Worm (Caenorhabditis elegans) whole organism, late embryonic: ENCODE data around the gene tba-9.
A peak's percentile ranks its signal among the peaks of the same experiment; 100 is the strongest.

ENCODE experiments used
- C38D4.7 ChIP-seq: fragments of 200-800 bp; sonication (Bioruptor generic); optimal IDR thresholded peaks from 2 replicates; lab custom pipeline; 2018; ENCODE audit warnings: mild to moderate bottlenecking, missing genetic modification characterization, moderate library complexity, missing compliant biosample characterization
- F13H6.1 ChIP-seq: sonication (generic microtip); optimal IDR thresholded peaks from 2 replicates; lab custom pipeline; 2016; ENCODE audit warnings: missing genetic modification characterization, missing compliant biosample characterization
- K09A11.1 ChIP-seq: sonication (generic microtip); optimal IDR thresholded peaks from 2 replicates; lab custom pipeline; 2017; ENCODE audit warnings: antibody characterized with exemption, mild to moderate bottlenecking, missing genetic modification characterization, missing compliant biosample characterization; ENCODE audit not compliant: insufficient read depth
- T23F11.4 ChIP-seq: fragments of 200-800 bp; sonication (Bioruptor generic); optimal IDR thresholded peaks from 2 replicates; lab custom pipeline; 2018; ENCODE audit warnings: mild to moderate bottlenecking, missing genetic modification characterization, missing compliant biosample characterization
- Y22D7AL.16 ChIP-seq: sonication (generic microtip); optimal IDR thresholded peaks from 2 replicates; lab custom pipeline; 2016; ENCODE audit warnings: missing genetic modification characterization, missing compliant biosample characterization
- ama-1 ChIP-seq: fragments of 150-350 bp; optimal IDR thresholded peaks from 2 replicates; lab custom pipeline; 2014
- ceh-14 ChIP-seq: sonication (generic microtip); optimal IDR thresholded peaks from 2 replicates; lab custom pipeline; 2016; ENCODE audit warnings: missing genotype, missing genetic modification characterization, missing compliant biosample characterization
- ceh-18 ChIP-seq: sonication (generic microtip); optimal IDR thresholded peaks from 2 replicates; lab custom pipeline; 2016; ENCODE audit warnings: missing genetic modification characterization, missing compliant biosample characterization
- ceh-2 ChIP-seq: sonication (generic microtip); optimal IDR thresholded peaks from 2 replicates; lab custom pipeline; 2016; ENCODE audit warnings: missing genotype, missing genetic modification characterization, missing compliant biosample characterization
- ceh-22 ChIP-seq: sonication (generic microtip); optimal IDR thresholded peaks from 2 replicates; lab custom pipeline; 2017; ENCODE audit warnings: missing biosample characterization, missing genetic modification characterization
- ceh-24 ChIP-seq: sonication (generic microtip); optimal IDR thresholded peaks from 2 replicates; lab custom pipeline; 2016; ENCODE audit warnings: mild to moderate bottlenecking, missing genetic modification characterization, missing compliant biosample characterization
- ceh-30 ChIP-seq: fragments of 150-350 bp; optimal IDR thresholded peaks from 2 replicates; lab custom pipeline; 2014; ENCODE audit warnings: missing biosample characterization, missing genetic modification characterization
- ceh-31 ChIP-seq: sonication (generic microtip); optimal IDR thresholded peaks from 2 replicates; lab custom pipeline; 2016; ENCODE audit warnings: missing genetic modification characterization, missing compliant biosample characterization
- ceh-34 ChIP-seq: sonication (generic microtip); optimal IDR thresholded peaks from 2 replicates; lab custom pipeline; 2016; ENCODE audit warnings: mild to moderate bottlenecking, missing genetic modification characterization, missing compliant biosample characterization
- ceh-45 ChIP-seq: fragments of 200-800 bp; sonication (Bioruptor generic); IDR thresholded peaks from 2 replicates; pipeline ENCODE4 v1.3.6; 2022; ENCODE audit warnings: missing genetic modification reagents, missing genetic modification characterization, missing compliant biosample characterization
- ceh-48 ChIP-seq: sonication (generic microtip); optimal IDR thresholded peaks from 2 replicates; lab custom pipeline; 2016; ENCODE audit warnings: missing genetic modification characterization, inconsistent platforms, missing compliant biosample characterization
- ceh-6 ChIP-seq: fragments of 200-800 bp; sonication (Bioruptor generic); optimal IDR thresholded peaks from 2 replicates; lab custom pipeline; 2018; ENCODE audit warnings: mild to moderate bottlenecking, missing genetic modification characterization, missing compliant biosample characterization
- ceh-9 ChIP-seq: sonication (generic microtip); optimal IDR thresholded peaks from 2 replicates; lab custom pipeline; 2016; ENCODE audit warnings: mild to moderate bottlenecking, missing genetic modification characterization, inconsistent platforms, missing compliant biosample characterization
- che-1 ChIP-seq: sonication (generic microtip); optimal IDR thresholded peaks from 2 replicates; lab custom pipeline; 2016; ENCODE audit warnings: mild to moderate bottlenecking, missing genetic modification characterization, missing compliant biosample characterization
- elt-2 ChIP-seq: sonication (generic microtip); optimal IDR thresholded peaks from 2 replicates; lab custom pipeline; 2016; ENCODE audit warnings: missing genetic modification reagents, missing genetic modification characterization, missing compliant biosample characterization
- ets-4 ChIP-seq: sonication (generic microtip); optimal IDR thresholded peaks from 2 replicates; lab custom pipeline; 2016; ENCODE audit warnings: missing genetic modification characterization, missing compliant biosample characterization
- eyg-1 ChIP-seq: sonication (generic microtip); optimal IDR thresholded peaks from 2 replicates; lab custom pipeline; 2016; ENCODE audit warnings: missing genotype, missing genetic modification characterization, missing compliant biosample characterization
- fkh-10 ChIP-seq: fragments of 150-350 bp; optimal IDR thresholded peaks from 2 replicates; lab custom pipeline; 2014; ENCODE audit warnings: missing biosample characterization, missing genetic modification reagents, missing genetic modification characterization
- fkh-6 ChIP-seq: sonication (generic microtip); optimal IDR thresholded peaks from 2 replicates; lab custom pipeline; 2016; ENCODE audit warnings: missing genetic modification characterization, missing compliant biosample characterization
- hlh-15 ChIP-seq: sonication (generic microtip); optimal IDR thresholded peaks from 2 replicates; lab custom pipeline; 2016; ENCODE audit warnings: missing genetic modification characterization, missing compliant biosample characterization
- hlh-6 ChIP-seq: sonication (generic microtip); optimal IDR thresholded peaks from 2 replicates; lab custom pipeline; 2016; ENCODE audit warnings: missing genotype, missing genetic modification characterization, missing compliant biosample characterization
- hlh-8 ChIP-seq: sonication (generic microtip); optimal IDR thresholded peaks from 2 replicates; lab custom pipeline; 2016; ENCODE audit warnings: missing genotype, missing genetic modification characterization, missing compliant biosample characterization
- mec-3 ChIP-seq: sonication (generic microtip); optimal IDR thresholded peaks from 2 replicates; lab custom pipeline; 2016; ENCODE audit warnings: borderline replicate concordance, missing genetic modification characterization, missing compliant biosample characterization
- nfya-1 ChIP-seq: sonication (generic microtip); optimal IDR thresholded peaks from 2 replicates; lab custom pipeline; 2017; ENCODE audit warnings: missing genetic modification characterization, mild to moderate bottlenecking, missing compliant biosample characterization, antibody characterized with exemption, moderate library complexity
- npax-4 ChIP-seq: sonication (generic microtip); optimal IDR thresholded peaks from 2 replicates; lab custom pipeline; 2016; ENCODE audit warnings: missing genetic modification characterization, missing compliant biosample characterization
- odd-2 ChIP-seq: sonication (generic microtip); optimal IDR thresholded peaks from 2 replicates; lab custom pipeline; 2017; ENCODE audit warnings: antibody characterized with exemption, mild to moderate bottlenecking, missing genetic modification characterization, missing compliant biosample characterization
- pag-3 ChIP-seq: sonication (generic microtip); optimal IDR thresholded peaks from 2 replicates; lab custom pipeline; 2016; ENCODE audit warnings: missing compliant biosample characterization, missing genetic modification characterization, borderline replicate concordance
- pha-2 ChIP-seq: sonication (generic microtip); optimal IDR thresholded peaks from 2 replicates; lab custom pipeline; 2017; ENCODE audit warnings: mild to moderate bottlenecking, missing genetic modification characterization, missing compliant biosample characterization
- pros-1 ChIP-seq: fragments of 150-350 bp; optimal IDR thresholded peaks from 2 replicates; lab custom pipeline; 2014; ENCODE audit warnings: missing biosample characterization, missing genetic modification reagents, missing genetic modification characterization
- sox-2 ChIP-seq: fragments of 200-800 bp; sonication (Bioruptor generic); IDR thresholded peaks from 2 replicates; pipeline ENCODE4 v1.3.6; 2022; ENCODE audit warnings: missing genetic modification reagents, missing genetic modification characterization, missing compliant biosample characterization
- tbx-2 ChIP-seq: sonication (generic microtip); optimal IDR thresholded peaks from 2 replicates; lab custom pipeline; 2016; ENCODE audit warnings: missing genetic modification characterization, missing compliant biosample characterization
- tbx-7 ChIP-seq: sonication (generic microtip); optimal IDR thresholded peaks from 2 replicates; lab custom pipeline; 2016; ENCODE audit warnings: missing genotype, missing genetic modification characterization, missing compliant biosample characterization
- unc-86 ChIP-seq: sonication (generic microtip); optimal IDR thresholded peaks from 2 replicates; lab custom pipeline; 2016; ENCODE audit warnings: missing genetic modification characterization, missing compliant biosample characterization
- zip-5 ChIP-seq: sonication (generic microtip); optimal IDR thresholded peaks from 2 replicates; lab custom pipeline; 2016; ENCODE audit warnings: missing genetic modification characterization, missing compliant biosample characterization

The tba-9 gene

DNA sequence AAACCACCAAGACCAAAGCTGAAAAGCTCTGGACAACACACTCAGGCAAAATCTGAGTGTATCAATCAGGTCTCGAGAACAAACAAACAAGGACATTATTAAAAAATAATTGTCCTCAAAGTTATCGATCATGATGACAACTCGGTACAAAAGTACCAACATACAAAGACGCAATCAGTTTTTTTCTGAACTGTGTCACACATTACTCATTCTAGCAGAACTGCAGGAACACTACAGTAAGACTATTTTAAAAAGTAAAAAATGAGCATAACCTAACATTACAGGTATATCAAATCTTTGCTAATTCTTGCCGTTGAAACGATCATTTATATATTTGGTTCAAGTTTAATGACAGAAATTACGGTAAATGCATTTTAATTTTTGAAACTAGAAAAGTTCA is 43.6 kb downstream of the tba-9 start, which contains the start of gene K09C4.2:
Gene K09C4.2, plus strand, starts transcription at position 301 of the 400 bp plus-strand sequence.
- TF ChIP-seq K09A11.1 (tag; lab: Kevin White, UChicago) (no peak), npax-4 (no peak), Y22D7AL.16 (no peak), tbx-2 (tag; lab: Kevin White, UChicago) (no peak), C38D4.7 (GFP tag; lab: Kevin White, UChicago) (no peak), pros-1 (tag; lab: Kevin White, UChicago) (no peak), ceh-6 (no peak), F13H6.1 (tag; lab: Kevin White, UChicago) (no peak), ceh-45 (no peak), odd-2 (no peak)

DNA sequence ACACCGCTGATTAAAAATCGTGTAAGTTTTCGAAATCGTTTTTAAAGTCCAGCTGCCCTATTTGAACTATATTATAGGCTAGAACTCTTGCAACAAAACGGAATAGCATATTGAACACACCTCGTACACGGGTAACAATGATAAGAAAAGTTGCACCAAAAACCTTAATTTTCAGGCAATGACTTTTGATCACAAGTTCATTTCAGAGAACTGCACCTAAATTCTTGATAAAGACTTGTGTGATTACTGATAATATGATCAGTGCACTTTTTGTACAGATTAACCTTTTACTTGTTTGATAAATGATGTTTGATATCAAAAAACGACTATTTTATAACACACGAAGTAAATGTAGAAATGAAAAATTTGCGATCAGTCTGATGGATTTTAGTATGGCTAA is 45.2 kb downstream of the tba-9 start:
- no peak for TF ChIP-seq ceh-14 (tag; lab: Kevin White, UChicago)
- TF ChIP-seq hlh-8 (tag; lab: Kevin White, UChicago), result no peak
- TF ChIP-seq ceh-6, result no peak
- no peak for TF ChIP-seq tbx-7 (tag; lab: Kevin White, UChicago)
- no peak for TF ChIP-seq ceh-31 (tag; lab: Kevin White, UChicago)
- peak; percentile 57 for TF ChIP-seq elt-2 (tag; lab: Kevin White, UChicago)
- no peak for TF ChIP-seq hlh-15 (tag; lab: Kevin White, UChicago)

- TF ChIP-seq fkh-6 (tag; lab: Kevin White, UChicago) (no peak), ama-1 (no peak), ceh-34 (no peak), ceh-45 (no peak), che-1 (tag; lab: Kevin White, UChicago) (no peak), ceh-48 (tag; lab: Kevin White, UChicago) (no peak), ceh-30 (tag; lab: Kevin White, UChicago) (no peak), nfya-1 (tag; lab: Kevin White, UChicago) (no peak), hlh-15 (tag; lab: Kevin White, UChicago) (no peak), fkh-10 (GFP tag; lab: Kevin White, UChicago) (no peak), ceh-22 (tag; lab: Kevin White, UChicago) (no peak), ceh-24 (tag; lab: Kevin White, UChicago) (no peak), ets-4 (no peak), ceh-2 (tag; lab: Kevin White, UChicago) (no peak), F13H6.1 (tag; lab: Kevin White, UChicago) (no peak), unc-86 (tag; lab: Kevin White, UChicago) (no peak), mec-3 (tag; lab: Kevin White, UChicago) (no peak), tbx-7 (tag; lab: Kevin White, UChicago) (no peak)
These were observed 46.0 kb downstream of the tba-9 start, which contains the start of gene K09C4.1 for ce11 chrX:3298582-3298981. Gene K09C4.1, plus strand, starts transcription at chrX:3298882.

DNA sequence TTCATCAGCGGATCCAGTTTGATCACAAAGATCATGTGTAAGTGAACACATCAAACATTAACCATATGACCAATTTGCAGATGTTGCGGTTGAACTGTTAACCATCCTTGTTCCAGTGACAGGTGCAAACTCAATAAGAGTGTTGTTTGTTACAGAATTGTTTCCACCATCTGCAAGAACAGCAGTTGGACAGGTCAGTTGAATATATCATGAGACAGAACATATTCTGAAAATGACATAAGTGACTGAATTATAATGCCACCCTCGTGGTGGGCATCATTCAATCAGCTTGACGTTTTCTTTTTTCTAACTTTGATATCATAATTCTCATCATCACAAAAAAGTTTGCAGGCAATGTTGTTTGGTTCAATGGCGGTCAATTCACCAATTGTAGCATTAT is 48.0 kb downstream of the tba-9 start:
- TF ChIP-seq ceh-18 (tag; lab: Kevin White, UChicago) (no peak), ceh-48 (tag; lab: Kevin White, UChicago) (no peak), hlh-6 (no peak), ceh-31 (tag; lab: Kevin White, UChicago) (no peak), zip-5 (no peak), eyg-1 (no peak), ceh-9 (tag; lab: Kevin White, UChicago) (no peak), T23F11.4 (no peak)

- TF ChIP-seq sox-2 (GFP tag; lab: Robert Waterston, UW), result no peak
- no peak for TF ChIP-seq ceh-6
- TF ChIP-seq ceh-34, result no peak
- TF ChIP-seq Y22D7AL.16, result no peak
- TF ChIP-seq pha-2, result no peak
- no peak for TF ChIP-seq pag-3 (tag; lab: Kevin White, UChicago)
- TF ChIP-seq C38D4.7 (GFP tag; lab: Kevin White, UChicago), result no peak
- TF ChIP-seq tbx-2 (tag; lab: Kevin White, UChicago), result no peak
These were observed 49.2 kb downstream of the tba-9 start, which contains the start of gene F11D5.5 for ce11 chrX:3301770-3302169. Gene F11D5.5, plus strand, starts transcription at chrX:3302070.
